Worm (Caenorhabditis elegans) whole organism, early embryonic: ENCODE data around the gene srh-218.

ENCODE experiments used
- B0310.2 ChIP-seq: sonication (generic microtip); optimal IDR thresholded peaks from 2 replicates; lab custom pipeline; 2016; ENCODE audit warnings: mild to moderate bottlenecking, missing genetic modification characterization, missing compliant biosample characterization
- F13C5.2 ChIP-seq: sonication (generic microtip); optimal IDR thresholded peaks from 2 replicates; lab custom pipeline; 2017; ENCODE audit warnings: mild to moderate bottlenecking, missing genetic modification characterization, inconsistent platforms, missing compliant biosample characterization
- aly-1 ChIP-seq: sonication (generic microtip); optimal IDR thresholded peaks from 2 replicates; lab custom pipeline; 2016; ENCODE audit warnings: missing genetic modification characterization, missing compliant biosample characterization
- ama-1 ChIP-seq: fragments of 150-350 bp; optimal IDR thresholded peaks from 2 replicates; lab custom pipeline; 2014
- ceh-13 ChIP-seq: fragments of 200-800 bp; sonication (Bioruptor generic); optimal IDR thresholded peaks from 2 replicates; lab custom pipeline; 2018; ENCODE audit warnings: mild to moderate bottlenecking, missing genetic modification characterization, missing compliant biosample characterization
- ceh-36 ChIP-seq: sonication (generic microtip); optimal IDR thresholded peaks from 2 replicates; lab custom pipeline; 2016; ENCODE audit warnings: missing genetic modification characterization, inconsistent platforms, missing compliant biosample characterization
- ets-7 ChIP-seq: sonication (generic microtip); optimal IDR thresholded peaks from 2 replicates; lab custom pipeline; 2016; ENCODE audit warnings: missing genotype, missing genetic modification characterization, missing compliant biosample characterization
- flt-1 ChIP-seq: fragments of 200-800 bp; sonication (Bioruptor generic); IDR thresholded peaks from 2 replicates; pipeline ENCODE4 v1.3.6; 2022; ENCODE audit warnings: missing genetic modification characterization, missing compliant biosample characterization
- hmbx-1 ChIP-seq: sonication (generic microtip); optimal IDR thresholded peaks from 2 replicates; lab custom pipeline; 2016; ENCODE audit warnings: mild to moderate bottlenecking, missing genetic modification characterization, missing compliant biosample characterization
- hmg-4 ChIP-seq: fragments of 200-800 bp; sonication (Bioruptor generic); optimal IDR thresholded peaks from 2 replicates; lab custom pipeline; 2018; ENCODE audit warnings: mild to moderate bottlenecking, missing genetic modification characterization, missing compliant biosample characterization
- hnd-1 ChIP-seq: sonication (generic microtip); optimal IDR thresholded peaks from 2 replicates; lab custom pipeline; 2016; ENCODE audit warnings: missing genetic modification characterization, missing compliant biosample characterization
- pes-1 ChIP-seq: fragments of 200-800 bp; sonication (Bioruptor generic); IDR thresholded peaks from 2 replicates; pipeline ENCODE4 v1.3.6; 2022; ENCODE audit warnings: missing genetic modification reagents, missing genetic modification characterization, missing compliant biosample characterization
- scrt-1 ChIP-seq: fragments of 200-800 bp; sonication (Bioruptor generic); IDR thresholded peaks from 2 replicates; pipeline ENCODE4 v1.3.6; 2022; ENCODE audit warnings: missing genetic modification characterization, missing compliant biosample characterization
- sea-1 ChIP-seq: fragments of 200-800 bp; sonication (Bioruptor generic); conservative IDR thresholded peaks from 2 replicates; pipeline ENCODE4 v1.3.6; 2022; ENCODE audit warnings: missing genetic modification characterization, missing compliant biosample characterization
- tbx-11 ChIP-seq: fragments of 200-800 bp; sonication (Bioruptor generic); IDR thresholded peaks from 2 replicates; pipeline ENCODE4 v1.3.6; 2022; ENCODE audit warnings: missing genetic modification characterization, missing compliant biosample characterization
- tbx-37 ChIP-seq: fragments of 200-800 bp; sonication (Bioruptor generic); conservative IDR thresholded peaks from 2 replicates; pipeline ENCODE4 v1.3.6; 2022; ENCODE audit warnings: missing genetic modification reagents, missing genetic modification characterization, missing compliant biosample characterization
- tra-4 ChIP-seq: sonication (generic microtip); optimal IDR thresholded peaks from 2 replicates; lab custom pipeline; 2017; ENCODE audit warnings: missing genetic modification characterization, missing compliant biosample characterization

srh-218 gene

DNA sequence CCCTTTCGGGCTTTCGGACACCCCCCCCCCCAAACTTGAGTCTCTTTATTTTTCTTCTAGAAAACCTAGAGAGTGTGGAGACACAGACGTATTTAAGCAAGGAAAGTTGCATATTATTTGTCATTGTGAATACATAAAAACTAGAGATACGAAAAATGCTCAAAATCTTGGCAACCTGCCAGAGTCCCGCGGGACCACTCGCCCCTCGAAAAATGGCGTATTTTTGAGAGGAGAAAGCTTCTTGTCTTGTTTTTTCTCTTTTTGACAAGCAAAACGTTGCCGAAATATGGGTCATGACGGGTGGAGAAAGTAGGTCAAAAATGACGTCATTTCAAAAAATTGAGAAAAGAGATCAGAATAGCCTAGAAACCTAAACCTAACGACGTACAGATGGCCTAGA, 26.6 kb downstream of the srh-218 start:
- TF ChIP-seq pes-1 (GFP tag; lab: Robert Waterston, UW) (no peak), ama-1 (lab: Kevin White, UChicago) (no peak), hmg-4 (GFP tag; lab: Kevin White, UChicago) (no peak), ets-7 (tag; lab: Kevin White, UChicago) (no peak), tra-4 (no peak), sea-1 (GFP tag; lab: Robert Waterston, UW) (no peak), flt-1 (no peak), aly-1 (tag; lab: Kevin White, UChicago) (no peak), hnd-1 (tag; lab: Kevin White, UChicago) (no peak), ceh-36 (tag; lab: Kevin White, UChicago) (no peak), hmbx-1 (tag; lab: Kevin White, UChicago) (no peak), tbx-37 (GFP tag; lab: Robert Waterston, UW) (no peak), tbx-11 (GFP tag; lab: Robert Waterston, UW) (no peak)

DNA sequence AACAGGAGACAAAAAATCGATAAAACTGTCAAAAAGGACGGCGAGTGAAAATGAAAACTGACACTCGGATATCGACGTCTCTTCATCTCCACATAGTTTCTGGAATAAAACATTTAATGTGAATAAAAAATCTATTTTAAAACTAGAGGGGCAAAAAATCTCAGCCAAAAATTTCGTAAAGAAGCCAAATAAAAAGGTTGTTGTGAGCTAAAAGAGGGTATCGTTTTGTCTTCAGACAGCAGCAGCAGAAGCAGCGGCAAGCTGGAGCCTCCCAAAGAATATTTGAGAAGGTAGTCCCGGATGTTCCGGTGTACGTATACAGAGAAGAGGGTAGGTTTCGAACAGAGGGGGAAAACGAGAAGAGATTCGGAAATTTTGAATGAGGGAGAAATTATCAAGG, 28.1 kb downstream of the srh-218 start, which contains the start of gene lgc-31:
Gene lgc-31 (minus strand): TSS at position 101 of the 400 bp plus-strand sequence.
- TF ChIP-seq tbx-37 (GFP tag; lab: Robert Waterston, UW) (no peak), hnd-1 (tag; lab: Kevin White, UChicago) (no peak), ama-1 (lab: Kevin White, UChicago) (no peak), B0310.2 (tag; lab: Kevin White, UChicago) (no peak), hmg-4 (GFP tag; lab: Kevin White, UChicago) (no peak), sea-1 (GFP tag; lab: Robert Waterston, UW) (no peak), aly-1 (tag; lab: Kevin White, UChicago) (no peak), ets-7 (tag; lab: Kevin White, UChicago) (no peak)

DNA sequence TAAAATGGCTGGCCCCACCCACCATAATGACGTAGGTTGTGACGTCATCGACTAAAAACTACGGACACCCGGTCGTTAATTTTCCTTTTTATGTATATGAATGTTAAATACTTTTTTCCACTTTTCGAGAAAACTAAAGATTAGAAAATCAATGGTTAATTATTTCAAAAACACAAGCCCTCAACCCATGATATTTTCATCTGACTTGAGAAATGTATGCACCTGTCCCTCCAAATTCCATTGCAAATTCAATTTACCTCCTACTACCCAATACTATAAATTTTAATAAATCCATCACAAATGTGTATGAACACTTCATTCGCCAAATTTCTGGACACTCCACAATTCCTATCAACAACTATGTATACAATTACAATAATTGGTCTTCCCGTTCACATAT, 35.3 kb downstream of the srh-218 start, which contains the start of gene srh-276:
Gene srh-276 (plus strand): TSS at position 301 of the 400 bp plus-strand sequence.
- TF ChIP-seq sea-1 (GFP tag; lab: Robert Waterston, UW) (no peak), hnd-1 (tag; lab: Kevin White, UChicago) (no peak), ceh-13 (GFP tag; lab: Kevin White, UChicago) (no peak), F13C5.2 (no peak), scrt-1 (no peak), hmg-4 (GFP tag; lab: Kevin White, UChicago) (no peak), tbx-11 (GFP tag; lab: Robert Waterston, UW) (no peak), ceh-36 (tag; lab: Kevin White, UChicago) (no peak), tbx-37 (GFP tag; lab: Robert Waterston, UW) (no peak), ets-7 (tag; lab: Kevin White, UChicago) (no peak), pes-1 (GFP tag; lab: Robert Waterston, UW) (no peak), aly-1 (tag; lab: Kevin White, UChicago) (no peak), flt-1 (no peak), tra-4 (no peak), hmbx-1 (tag; lab: Kevin White, UChicago) (no peak), ama-1 (lab: Kevin White, UChicago) (no peak)

ce11 chrV:15533096-15533495, 39.3 kb downstream of the srh-218 start, which contains the start of gene F21A3.11:
Gene F21A3.11, minus strand, starts transcription at chrV:15533212.
- TF ChIP-seq sea-1 (GFP tag; lab: Robert Waterston, UW) (no peak), tbx-37 (GFP tag; lab: Robert Waterston, UW) (no peak), ceh-13 (GFP tag; lab: Kevin White, UChicago) (no peak), ama-1 (lab: Kevin White, UChicago) (no peak), pes-1 (GFP tag; lab: Robert Waterston, UW) (no peak), flt-1 (no peak), F13C5.2 (no peak), hmbx-1 (tag; lab: Kevin White, UChicago) (no peak), B0310.2 (tag; lab: Kevin White, UChicago) (no peak), ets-7 (tag; lab: Kevin White, UChicago) (no peak), aly-1 (tag; lab: Kevin White, UChicago) (no peak), hnd-1 (tag; lab: Kevin White, UChicago) (no peak), scrt-1 (no peak), tbx-11 (GFP tag; lab: Robert Waterston, UW) (no peak), tra-4 (no peak)

DNA sequence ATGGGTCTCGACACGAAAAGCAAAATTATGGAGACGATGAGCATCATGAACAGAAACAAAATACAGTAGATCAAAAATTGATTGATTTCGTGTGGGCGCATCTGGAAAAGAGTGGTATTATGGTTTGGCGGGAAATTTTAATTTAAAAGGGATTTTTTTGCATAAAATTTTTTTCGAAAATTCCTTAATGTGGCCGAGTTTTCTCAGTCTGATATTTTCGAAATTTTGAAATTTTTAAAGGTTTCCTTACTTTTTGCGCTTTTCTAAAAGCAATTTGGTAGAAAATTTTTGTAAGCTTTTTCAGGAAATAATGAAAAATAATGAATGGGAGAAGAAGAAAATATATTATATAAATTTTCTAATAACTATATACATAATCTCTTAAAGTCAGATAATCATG, 40.1 kb downstream of the srh-218 start, which contains the start of gene F21A3.2:
Gene F21A3.2 (minus strand): TSS at position 101 of the 400 bp plus-strand sequence.
- TF ChIP-seq hnd-1 (tag; lab: Kevin White, UChicago): no peak
- TF ChIP-seq sea-1 (GFP tag; lab: Robert Waterston, UW): no peak
- no peak for TF ChIP-seq ets-7 (tag; lab: Kevin White, UChicago)
- no peak for TF ChIP-seq aly-1 (tag; lab: Kevin White, UChicago)
- TF ChIP-seq ceh-13 (GFP tag; lab: Kevin White, UChicago): no peak
- no peak for TF ChIP-seq pes-1 (GFP tag; lab: Robert Waterston, UW)
- TF ChIP-seq ceh-36 (tag; lab: Kevin White, UChicago): no peak
- no peak for TF ChIP-seq scrt-1
- TF ChIP-seq ama-1 (lab: Kevin White, UChicago): no peak
- no peak for TF ChIP-seq tra-4
- no peak for TF ChIP-seq hmbx-1 (tag; lab: Kevin White, UChicago)

DNA sequence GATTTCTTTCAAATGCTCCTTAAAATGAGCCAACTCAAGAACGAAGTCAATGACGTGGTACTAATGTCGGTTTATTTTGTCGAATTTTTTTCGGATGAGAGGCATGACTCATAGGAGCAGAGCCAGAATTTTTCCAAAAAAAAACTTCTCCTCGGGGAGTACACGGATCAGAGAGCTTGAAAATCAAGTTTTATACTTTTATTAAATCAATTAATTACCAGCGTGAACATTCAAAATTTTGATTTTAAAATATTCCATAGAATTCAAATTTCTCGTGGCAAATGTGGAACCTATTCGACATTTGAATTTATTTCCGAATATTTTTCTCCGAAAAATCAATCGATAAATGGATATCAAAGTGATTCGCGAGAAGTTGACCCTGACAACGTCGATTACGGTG, 42.5 kb downstream of the srh-218 start, which contains the start of gene F21A3.4:
Gene F21A3.4 (plus strand): TSS at position 301 of the 400 bp plus-strand sequence.
- TF ChIP-seq tbx-37 (GFP tag; lab: Robert Waterston, UW): no peak
- no peak for TF ChIP-seq hmg-4 (GFP tag; lab: Kevin White, UChicago)
- no peak for TF ChIP-seq tra-4
- TF ChIP-seq ets-7 (tag; lab: Kevin White, UChicago): no peak
- no peak for TF ChIP-seq tbx-11 (GFP tag; lab: Robert Waterston, UW)
- no peak for TF ChIP-seq aly-1 (tag; lab: Kevin White, UChicago)
- TF ChIP-seq ceh-36 (tag; lab: Kevin White, UChicago): no peak
- no peak for TF ChIP-seq sea-1 (GFP tag; lab: Robert Waterston, UW)
- TF ChIP-seq scrt-1: no peak
- TF ChIP-seq ama-1 (lab: Kevin White, UChicago): no peak
- no peak for TF ChIP-seq pes-1 (GFP tag; lab: Robert Waterston, UW)
- no peak for TF ChIP-seq B0310.2 (tag; lab: Kevin White, UChicago)
- no peak for TF ChIP-seq flt-1
- no peak for TF ChIP-seq hnd-1 (tag; lab: Kevin White, UChicago)
- TF ChIP-seq F13C5.2: no peak
- no peak for TF ChIP-seq hmbx-1 (tag; lab: Kevin White, UChicago)
- no peak for TF ChIP-seq ceh-13 (GFP tag; lab: Kevin White, UChicago)
